Worm (Caenorhabditis elegans): ENCODE measurements around the gene T14F9.2.

The T14F9.2 gene

DNA sequence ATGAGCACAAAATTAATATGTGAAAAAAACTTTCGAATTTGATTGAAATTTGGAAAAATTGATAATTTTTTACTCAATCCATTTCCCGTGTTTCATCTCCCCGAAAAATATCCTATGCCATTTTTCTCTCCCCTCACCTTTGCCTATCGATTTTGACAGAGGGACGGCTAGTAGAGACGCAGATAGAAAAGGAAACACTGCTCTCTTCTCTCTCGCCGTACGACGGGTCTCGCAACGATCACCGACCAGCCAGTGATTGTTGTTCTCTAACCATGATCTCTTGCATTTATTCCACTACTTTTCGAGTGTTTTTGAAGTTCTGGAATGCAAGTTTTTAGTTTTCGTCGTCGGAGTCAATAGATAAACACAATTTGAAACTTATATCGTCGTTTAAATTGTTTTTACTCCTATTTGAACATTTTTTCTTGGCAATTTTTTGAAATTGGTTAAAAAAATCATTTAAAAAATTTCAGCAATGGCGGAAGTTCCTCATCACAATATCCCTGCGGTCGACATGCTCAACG, 3.4 kb downstream of the T14F9.2 start, which contains the start of gene vha-15 (continued):
- TF ChIP-seq fkh-8 (tag; optimal IDR thresholded peaks at IDR 0.05) (peak; percentile 76), xbp-1 (tag; optimal IDR thresholded peaks at IDR 0.05) (peak; percentile 75), nhr-11 (tag; optimal IDR thresholded peaks at IDR 0.05) (peak; percentile 72), aha-1 (tag; optimal IDR thresholded peaks at IDR 0.05) (no peak), skn-1 (tag; optimal IDR thresholded peaks at IDR 0.05) (peak; percentile 97), nhr-237 (tag; optimal IDR thresholded peaks at IDR 0.05) (peak; percentile 44), tlp-1 (tag; optimal IDR thresholded peaks at IDR 0.05) (no peak), dsc-1 (tag; optimal IDR thresholded peaks at IDR 0.05) (peak; percentile 63), efl-3 (GFP tag; optimal IDR thresholded peaks at IDR 0.05) (no peak), sptf-1 (tag; optimal IDR thresholded peaks at IDR 0.05) (no peak), C34B4.2 (tag; optimal IDR thresholded peaks at IDR 0.05) (no peak), mdl-1 (tag; optimal IDR thresholded peaks at IDR 0.05) (peak in 1 of 2 experiments; percentile 65), tbx-2 (tag; optimal IDR thresholded peaks at IDR 0.05) (peak; percentile 83), lin-35 (GFP tag; optimal IDR thresholded peaks at IDR 0.05) (peak; percentile 68 to 87), snu-23 (GFP tag; optimal IDR thresholded peaks at IDR 0.05) (peak; percentile 92), nhr-76 (tag; optimal IDR thresholded peaks at IDR 0.05) (no peak), unc-62 (GFP tag; optimal IDR thresholded peaks at IDR 0.05) (no peak), alr-1 (tag; optimal IDR thresholded peaks at IDR 0.05; ENCODE audit: borderline replicate concordance) (no peak), nhr-28 (tag; optimal IDR thresholded peaks at IDR 0.05) (no peak), grh-1 (GFP tag; IDR thresholded peaks at IDR 0.05) (peak; percentile 50; the same call in 1 of the 2 replicates), isw-1 (GFP tag; IDR thresholded peaks at IDR 0.05) (peak; percentile 60), elt-3 (tag; optimal IDR thresholded peaks at IDR 0.05) (peak in 2 of 6 experiments; percentile 36 to 60), nhr-77 (tag; optimal IDR thresholded peaks at IDR 0.05) (peak; percentile 81), sup-37 (GFP tag; optimal IDR thresholded peaks at IDR 0.05) (no peak), unc-98 (GFP tag; IDR thresholded peaks at IDR 0.05) (no peak), unc-30 (tag; optimal IDR thresholded peaks at IDR 0.05) (no peak), nhr-71 (tag; optimal IDR thresholded peaks at IDR 0.05) (peak; percentile 89), snpc-4 (tag; optimal IDR thresholded peaks at IDR 0.05) (no peak), elt-2 (tag; optimal IDR thresholded peaks at IDR 0.05) (peak; percentile 16), sox-4 (tag; optimal IDR thresholded peaks at IDR 0.05) (no peak), pax-3 (tag; optimal IDR thresholded peaks at IDR 0.05) (no peak), ztf-4 (tag; optimal IDR thresholded peaks at IDR 0.05) (peak; percentile 47), unc-86 (tag; optimal IDR thresholded peaks at IDR 0.05) (peak; percentile 72), pqm-1 (tag; optimal IDR thresholded peaks at IDR 0.05) (no peak), nhr-84 (tag; optimal IDR thresholded peaks at IDR 0.05) (no peak), zag-1 (tag; optimal IDR thresholded peaks at IDR 0.05) (no peak), nhr-90 (tag; optimal IDR thresholded peaks at IDR 0.05; ENCODE audit: poor library complexity) (peak; percentile 68), hlh-17 (GFP tag; optimal IDR thresholded peaks at IDR 0.05; ENCODE audit: borderline replicate concordance) (no peak), nhr-47 (tag; optimal IDR thresholded peaks at IDR 0.05) (peak; percentile 81), rnt-1 (tag; optimal IDR thresholded peaks at IDR 0.05) (peak; percentile 84), mep-1 (tag; optimal IDR thresholded peaks at IDR 0.05) (peak; percentile 89), fkh-10 (GFP tag; optimal IDR thresholded peaks at IDR 0.05) (peak; percentile 69), swsn-7 (tag; optimal IDR thresholded peaks at IDR 0.05) (peak; percentile 83), ama-1 (optimal IDR thresholded peaks at IDR 0.05) (no peak), aly-2 (tag; optimal IDR thresholded peaks at IDR 0.05) (no peak), vab-15 (tag; optimal IDR thresholded peaks at IDR 0.05) (no peak), irx-1 (tag; optimal IDR thresholded peaks at IDR 0.05) (peak; percentile 41), zip-4 (GFP tag; optimal IDR thresholded peaks at IDR 0.05) (no peak), ceh-82 (tag; optimal IDR thresholded peaks at IDR 0.05) (peak; percentile 61 to 90 (median 82)), unc-130 (tag; optimal IDR thresholded peaks at IDR 0.05) (no peak), efl-1 (optimal IDR thresholded peaks at IDR 0.05) (peak; percentile 72 to 87), efl-1 (GFP tag; optimal IDR thresholded peaks at IDR 0.05 in 1 of 2) (peak; percentile 49 to 92)
